Worm (Caenorhabditis elegans) whole organism, early embryonic: ENCODE measurements around the gene swd-2.1.

Experiments used
- aly-1 ChIP-seq: sonication (generic microtip); optimal IDR thresholded peaks from 2 replicates; lab custom pipeline; 2016; ENCODE audit warnings: missing genetic modification characterization, missing compliant biosample characterization
- ama-1 ChIP-seq: fragments of 150-350 bp; optimal IDR thresholded peaks from 2 replicates; lab custom pipeline; 2014
- ceh-13 ChIP-seq: fragments of 200-800 bp; sonication (Bioruptor generic); optimal IDR thresholded peaks from 2 replicates; lab custom pipeline; 2018; ENCODE audit warnings: mild to moderate bottlenecking, missing genetic modification characterization, missing compliant biosample characterization
- flt-1 ChIP-seq: fragments of 200-800 bp; sonication (Bioruptor generic); IDR thresholded peaks from 2 replicates; pipeline ENCODE4 v1.3.6; 2022; ENCODE audit warnings: missing genetic modification characterization, missing compliant biosample characterization
- hmbx-1 ChIP-seq: sonication (generic microtip); optimal IDR thresholded peaks from 2 replicates; lab custom pipeline; 2016; ENCODE audit warnings: mild to moderate bottlenecking, missing genetic modification characterization, missing compliant biosample characterization
- pes-1 ChIP-seq: fragments of 200-800 bp; sonication (Bioruptor generic); IDR thresholded peaks from 2 replicates; pipeline ENCODE4 v1.3.6; 2022; ENCODE audit warnings: missing genetic modification reagents, missing genetic modification characterization, missing compliant biosample characterization

ce11 chrIV:7794709-7795108 lies 18.9 kb downstream of the swd-2.1 start, which contains the start of gene ntp-1:
- TF ChIP-seq hmbx-1 (tag; lab: Kevin White, UChicago) (no peak), aly-1 (tag; lab: Kevin White, UChicago) (no peak), ama-1 (lab: Kevin White, UChicago) (no peak), pes-1 (no peak), flt-1 (GFP tag; lab: Robert Waterston, UW) (no peak), ceh-13 (GFP tag; lab: Kevin White, UChicago) (no peak)
